Worm (Caenorhabditis elegans) whole organism, young adult: Measurements from ENCODE around the gene srbc-66.

Experiments used
- B0035.1 ChIP-seq: sonication (generic microtip); optimal IDR thresholded peaks from 2 replicates; lab custom pipeline; 2016; ENCODE audit warnings: missing genetic modification characterization, mild to moderate bottlenecking, missing compliant biosample characterization, missing genotype, missing genetic modification reagents
- F33H1.4 ChIP-seq: fragments of 200-800 bp; sonication (Bioruptor generic); IDR thresholded peaks from 2 replicates; pipeline ENCODE4 v1.3.6; 2022; ENCODE audit warnings: missing genetic modification reagents, missing genetic modification characterization, missing compliant biosample characterization
- F57C9.4 ChIP-seq: sonication (generic microtip); optimal IDR thresholded peaks from 2 replicates; lab custom pipeline; 2017; ENCODE audit warnings: mild to moderate bottlenecking, missing genetic modification characterization, missing compliant biosample characterization
- K11D2.4 ChIP-seq: fragments of 200-800 bp; sonication (Bioruptor generic); IDR thresholded peaks from 2 replicates; pipeline ENCODE4 v1.3.6; 2022; ENCODE audit warnings: missing genetic modification reagents, missing genetic modification characterization, missing compliant biosample characterization
- T26A5.8 ChIP-seq: sonication (generic microtip); optimal IDR thresholded peaks from 2 replicates; lab custom pipeline; 2016; ENCODE audit warnings: missing genetic modification characterization, missing compliant biosample characterization
- Y53F4B.3 ChIP-seq: fragments of 200-800 bp; sonication (Bioruptor generic); IDR thresholded peaks from 2 replicates; pipeline ENCODE4 v1.3.6; 2022; ENCODE audit warnings: missing genetic modification reagents, missing genetic modification characterization, missing compliant biosample characterization
- Y53G8AR.9 ChIP-seq: fragments of 200-800 bp; sonication (Bioruptor generic); conservative IDR thresholded peaks from 2 replicates; pipeline ENCODE4 v1.3.6; 2022; ENCODE audit warnings: missing genetic modification reagents, missing genetic modification characterization, missing compliant biosample characterization
- Y56A3A.18 ChIP-seq: fragments of 200-800 bp; sonication (Bioruptor generic); IDR thresholded peaks from 2 replicates; pipeline ENCODE4 v1.3.6; 2022; ENCODE audit warnings: missing genetic modification reagents, missing genetic modification characterization, missing compliant biosample characterization
- akir-1 ChIP-seq: fragments of 200-800 bp; sonication (Bioruptor generic); optimal IDR thresholded peaks from 2 replicates; lab custom pipeline; 2018; ENCODE audit warnings: mild to moderate bottlenecking, missing genetic modification characterization, moderate library complexity, missing compliant biosample characterization
- atf-7 ChIP-seq: sonication (generic microtip); optimal IDR thresholded peaks from 2 replicates; lab custom pipeline; 2017; ENCODE audit warnings: mild to moderate bottlenecking, missing genetic modification characterization, missing compliant biosample characterization
- athp-1 ChIP-seq: sonication (generic microtip); optimal IDR thresholded peaks from 2 replicates; lab custom pipeline; 2017; ENCODE audit warnings: mild to moderate bottlenecking, missing genetic modification characterization, missing compliant biosample characterization
- attf-5 ChIP-seq: fragments of 200-800 bp; sonication (Bioruptor generic); optimal IDR thresholded peaks from 2 replicates; lab custom pipeline; 2018; ENCODE audit warnings: mild to moderate bottlenecking, missing genetic modification characterization, missing compliant biosample characterization
- bed-2 ChIP-seq: fragments of 200-800 bp; sonication (Bioruptor generic); IDR thresholded peaks from 2 replicates; pipeline ENCODE4 v1.3.6; 2022; ENCODE audit warnings: missing genetic modification reagents, missing genetic modification characterization, missing compliant biosample characterization
- cebp-1 ChIP-seq, 2 experiments: fragments of 200-800 bp in 1 of 2; sonication (Bioruptor generic) in 1 of 2; sonication (generic microtip) in 1 of 2; IDR thresholded peaks in 1 of 2; optimal IDR thresholded peaks in 1 of 2; 2 replicates each; pipeline versions ENCODE4 v1.3.6 to Lab custom; 2017 to 2022; ENCODE audit warnings: missing compliant biosample characterization in 2 of 2, missing genetic modification characterization in 2 of 2, mild to moderate bottlenecking in 1 of 2, missing genetic modification reagents in 1 of 2, moderate library complexity in 1 of 2
- dox-1 ChIP-seq: fragments of 200-800 bp; sonication (Bioruptor generic); IDR thresholded peaks from 2 replicates; pipeline ENCODE4 v1.3.6; 2022; ENCODE audit warnings: missing genetic modification reagents, missing genetic modification characterization, missing compliant biosample characterization
- dpff-1 ChIP-seq: sonication (generic microtip); optimal IDR thresholded peaks from 2 replicates; lab custom pipeline; 2017; ENCODE audit warnings: mild to moderate bottlenecking, missing genetic modification characterization, missing compliant biosample characterization
- efl-1 ChIP-seq: fragments of 150-350 bp; optimal IDR thresholded peaks from 2 replicates; lab custom pipeline; 2014; ENCODE audit warnings: missing biosample characterization, missing genetic modification reagents, missing genetic modification characterization
- egrh-3 ChIP-seq: fragments of 200-800 bp; sonication (Bioruptor generic); IDR thresholded peaks from 2 replicates; pipeline ENCODE4 v1.3.6; 2022; ENCODE audit warnings: missing genetic modification reagents, missing genetic modification characterization, missing compliant biosample characterization
- fkh-3 ChIP-seq: sonication (generic microtip); optimal IDR thresholded peaks from 2 replicates; lab custom pipeline; 2016; ENCODE audit warnings: mild to moderate bottlenecking, missing genetic modification characterization, missing compliant biosample characterization
- him-1 ChIP-seq: sonication (generic microtip); optimal IDR thresholded peaks from 2 replicates; lab custom pipeline; 2016; ENCODE audit warnings: missing genotype, missing genetic modification reagents, missing genetic modification characterization, missing compliant biosample characterization
- hlh-12 ChIP-seq: sonication (generic microtip); optimal IDR thresholded peaks from 2 replicates; lab custom pipeline; 2016; ENCODE audit warnings: missing genetic modification characterization, missing compliant biosample characterization
- hsf-1 ChIP-seq: fragments of 200-800 bp; sonication (Bioruptor generic); IDR thresholded peaks from 2 replicates; pipeline ENCODE4 v1.3.6; 2022; ENCODE audit warnings: missing genetic modification reagents, missing genetic modification characterization, missing compliant biosample characterization
- lir-1 ChIP-seq: fragments of 200-800 bp; sonication (Bioruptor generic); conservative IDR thresholded peaks from 2 replicates; pipeline ENCODE4 v1.3.6; 2022; ENCODE audit warnings: missing genetic modification reagents, missing genetic modification characterization, missing compliant biosample characterization
- madf-6 ChIP-seq: fragments of 200-800 bp; sonication (Bioruptor generic); IDR thresholded peaks from 2 replicates; pipeline ENCODE4 v1.3.6; 2022; ENCODE audit warnings: missing genetic modification reagents, missing genetic modification characterization, missing compliant biosample characterization
- madf-8 ChIP-seq: fragments of 200-800 bp; sonication (Bioruptor generic); conservative IDR thresholded peaks from 2 replicates; pipeline ENCODE4 v1.3.6; 2022; ENCODE audit warnings: missing genetic modification reagents, missing genetic modification characterization, missing compliant biosample characterization
- mel-28 ChIP-seq: sonication (generic microtip); optimal IDR thresholded peaks from 2 replicates; lab custom pipeline; 2016; ENCODE audit warnings: borderline replicate concordance, mild to moderate bottlenecking, missing genetic modification characterization, missing compliant biosample characterization
- mes-4 ChIP-seq: sonication (generic microtip); optimal IDR thresholded peaks from 2 replicates; lab custom pipeline; 2016; ENCODE audit warnings: missing genotype, missing genetic modification characterization, missing compliant biosample characterization
- nfya-2 ChIP-seq: fragments of 200-800 bp; sonication (Bioruptor generic); IDR thresholded peaks from 2 replicates; pipeline ENCODE4 v1.3.6; 2022; ENCODE audit warnings: missing genetic modification reagents, missing genetic modification characterization, missing compliant biosample characterization
- nfyb-1 ChIP-seq: fragments of 200-800 bp; sonication (Bioruptor generic); IDR thresholded peaks from 2 replicates; pipeline ENCODE4 v1.3.6; 2022; ENCODE audit warnings: missing genetic modification reagents, missing genetic modification characterization, missing compliant biosample characterization
- nhr-120 ChIP-seq: fragments of 200-800 bp; sonication (Bioruptor generic); IDR thresholded peaks from 2 replicates; pipeline ENCODE4 v1.3.6; 2022; ENCODE audit warnings: missing genetic modification characterization, missing compliant biosample characterization
- pbrm-1 ChIP-seq: fragments of 200-800 bp; sonication (Bioruptor generic); IDR thresholded peaks from 2 replicates; pipeline ENCODE4 v1.3.6; 2022; ENCODE audit warnings: missing genetic modification reagents, missing genetic modification characterization, missing compliant biosample characterization
- pha-4 ChIP-seq: fragments of 150-350 bp; sonication (generic microtip); optimal IDR thresholded peaks from 2 replicates; lab custom pipeline; 2014; ENCODE audit warnings: missing biosample characterization, missing genetic modification reagents, missing genetic modification characterization
- rec-8 ChIP-seq, 2 experiments: sonication (generic microtip); optimal IDR thresholded peaks; 2 replicates each; lab custom pipeline; 2016; ENCODE audit warnings: mild to moderate bottlenecking in 2 of 2, missing genetic modification characterization in 2 of 2, missing genetic modification reagents in 2 of 2, missing genotype in 2 of 2, missing biosample characterization in 1 of 2, missing compliant biosample characterization in 1 of 2, moderate library complexity in 1 of 2
- snpc-3.4 ChIP-seq: sonication (generic microtip); optimal IDR thresholded peaks from 2 replicates; lab custom pipeline; 2017; ENCODE audit warnings: missing genetic modification characterization, mild to moderate bottlenecking, missing compliant biosample characterization, antibody characterized with exemption, moderate library complexity, missing genotype, missing genetic modification reagents
- zfh-2 ChIP-seq: fragments of 200-800 bp; sonication (Bioruptor generic); conservative IDR thresholded peaks from 2 replicates; pipeline ENCODE4 v1.3.6; 2022; ENCODE audit warnings: missing genetic modification reagents, missing genetic modification characterization, missing compliant biosample characterization
- zim-3 ChIP-seq: sonication (generic microtip); optimal IDR thresholded peaks from 2 replicates; lab custom pipeline; 2017; ENCODE audit warnings: mild to moderate bottlenecking, missing genetic modification characterization, moderate library complexity, missing compliant biosample characterization
- ztf-18 ChIP-seq: sonication (generic microtip); optimal IDR thresholded peaks from 2 replicates; lab custom pipeline; 2016; ENCODE audit warnings: missing genotype, mild to moderate bottlenecking, missing genetic modification characterization, missing compliant biosample characterization
- ztf-22 ChIP-seq: fragments of 200-800 bp; sonication (Bioruptor generic); optimal IDR thresholded peaks from 2 replicates; lab custom pipeline; 2018; ENCODE audit warnings: mild to moderate bottlenecking, missing genetic modification characterization, moderate library complexity, missing compliant biosample characterization
- ztf-25 ChIP-seq: fragments of 200-800 bp; sonication (Bioruptor generic); IDR thresholded peaks from 2 replicates; pipeline ENCODE4 v1.3.6; 2022; ENCODE audit warnings: missing genetic modification reagents, missing genetic modification characterization, missing compliant biosample characterization
- ztf-26 ChIP-seq: sonication (generic microtip); optimal IDR thresholded peaks from 2 replicates; lab custom pipeline; 2017; ENCODE audit warnings: missing genetic modification characterization, missing compliant biosample characterization

srbc-66 gene

ce11 chrV:3512381-3512780 lies 18.1 kb upstream of the srbc-66 start, which contains the start of gene str-226:
Gene str-226, plus strand, starts transcription at chrV:3512681.
- no peak for TF ChIP-seq dpff-1 (tag; lab: Kevin White, UChicago)
- no peak for TF ChIP-seq athp-1
- TF ChIP-seq zim-3 = no peak
- no peak for TF ChIP-seq madf-8 (GFP tag; lab: Robert Waterston, UW)
- TF ChIP-seq attf-5 (GFP tag; lab: Kevin White, UChicago) = no peak
- no peak for TF ChIP-seq Y53G8AR.9 (GFP tag; lab: Robert Waterston, UW)
- TF ChIP-seq mes-4 = no peak
- TF ChIP-seq bed-2 (GFP tag; lab: Robert Waterston, UW) = no peak
- no peak for TF ChIP-seq egrh-3 (GFP tag; lab: Robert Waterston, UW)
- no peak for TF ChIP-seq ztf-26
- TF ChIP-seq T26A5.8 = no peak
- no peak for TF ChIP-seq rec-8 (tag; optimal IDR thresholded peaks at IDR 0.05; lab: Kevin White, UChicago)
- TF ChIP-seq akir-1 (GFP tag; lab: Kevin White, UChicago) = no peak
- no peak for TF ChIP-seq K11D2.4 (GFP tag; lab: Robert Waterston, UW)
- TF ChIP-seq ztf-22 (GFP tag; lab: Kevin White, UChicago) = no peak
- TF ChIP-seq zfh-2 (GFP tag; lab: Robert Waterston, UW) = no peak
- TF ChIP-seq atf-7 (tag; lab: Kevin White, UChicago) = no peak
- no peak for TF ChIP-seq him-1 (tag; lab: Kevin White, UChicago)

- TF ChIP-seq pbrm-1 (no peak), fkh-3 (tag; lab: Kevin White, UChicago) (no peak)
- TF ChIP-seq, all 124 proteins: peak for 0
Measured at ce11 chrV:3517889-3518288, 12.6 kb upstream of the srbc-66 start, which contains the start of gene str-227. Gene str-227, plus strand, starts transcription at chrV:3518189.

- peak; percentile 18; the same call in 1 of the 2 replicates for TF ChIP-seq Y53F4B.3 (GFP tag; lab: Robert Waterston, UW)
- TF ChIP-seq nfyb-1 (GFP tag; lab: Robert Waterston, UW) = peak; percentile 43; the same call in 1 of the 2 replicates
- peak; percentile 75 for TF ChIP-seq dox-1 (GFP tag; lab: Robert Waterston, UW)
- TF ChIP-seq hsf-1 = peak; percentile 97
- peak; percentile 41; the same call in 1 of the 2 replicates for TF ChIP-seq madf-6 (GFP tag; lab: Robert Waterston, UW)
Measured at ce11 chrV:3520412-3520811, 10.1 kb upstream of the srbc-66 start.

- TF ChIP-seq hsf-1 (no peak), cebp-1 (GFP tag; IDR thresholded peaks at IDR 0.05; lab: Robert Waterston, UW) (peak; percentile 25; the same call in 1 of the 2 replicates), cebp-1 (tag; optimal IDR thresholded peaks at IDR 0.05; lab: Kevin White, UChicago) (no peak)
- TF ChIP-seq, all 124 proteins: peak for 1
Measured at ce11 chrV:3523262-3523661, 7.2 kb upstream of the srbc-66 start, which contains the start of gene irg-1. Gene irg-1, plus strand, starts transcription at chrV:3523587.

ce11 chrV:3524970-3525369 lies 5.5 kb upstream of the srbc-66 start, which contains the start of gene T24A6.7:
Gene T24A6.7, plus strand, starts transcription at chrV:3525270.
- no peak for TF ChIP-seq Y53F4B.3 (GFP tag; lab: Robert Waterston, UW)
- TF ChIP-seq ztf-22 (GFP tag; lab: Kevin White, UChicago) = no peak
- no peak for TF ChIP-seq fkh-3 (tag; lab: Kevin White, UChicago)
- TF ChIP-seq efl-1 = no peak
- TF ChIP-seq F57C9.4 (tag; lab: Kevin White, UChicago) = no peak
- no peak for TF ChIP-seq B0035.1
- no peak for TF ChIP-seq madf-6 (GFP tag; lab: Robert Waterston, UW)
- TF ChIP-seq mel-28 = no peak
- TF ChIP-seq snpc-3.4 (tag; lab: Kevin White, UChicago) = no peak
- TF ChIP-seq ztf-18 (tag; lab: Kevin White, UChicago) = no peak
- TF ChIP-seq nfyb-1 (GFP tag; lab: Robert Waterston, UW) = no peak
- TF ChIP-seq hlh-12 (tag; lab: Kevin White, UChicago) = no peak
- TF ChIP-seq zfh-2 (GFP tag; lab: Robert Waterston, UW) = no peak
- no peak for TF ChIP-seq Y56A3A.18 (GFP tag; lab: Robert Waterston, UW)
- TF ChIP-seq nfya-2 = no peak
- TF ChIP-seq nhr-120 (GFP tag; lab: Robert Waterston, UW) = no peak
- no peak for TF ChIP-seq pha-4 (tag; lab: Kevin White, UChicago)
- TF ChIP-seq ztf-25 (GFP tag; lab: Robert Waterston, UW) = no peak
- TF ChIP-seq lir-1 (GFP tag; lab: Robert Waterston, UW) = no peak
- no peak for TF ChIP-seq F33H1.4
